Worm (Caenorhabditis elegans): ENCODE data around the gene sri-18.

Gene sri-18

ce11 chrV:10276038-10276437 is 15.7 kb upstream of the sri-18 start:
- TF ChIP-seq him-1 (tag; optimal IDR thresholded peaks at IDR 0.05), result no peak
- TF ChIP-seq K11D2.4 (GFP tag; IDR thresholded peaks at IDR 0.05), result no peak
- no peak for TF ChIP-seq dpl-1 (GFP tag; optimal IDR thresholded peaks at IDR 0.05)
- TF ChIP-seq F52B5.7 (tag; optimal IDR thresholded peaks at IDR 0.05), result no peak
- no peak for TF ChIP-seq hmg-1.2 (GFP tag; IDR thresholded peaks at IDR 0.05)
- TF ChIP-seq snpc-1.3 (tag; optimal IDR thresholded peaks at IDR 0.05; ENCODE audit: insufficient read depth), result no peak
- TF ChIP-seq die-1 (tag; optimal IDR thresholded peaks at IDR 0.05), result no peak
- TF ChIP-seq rpc-1 (optimal IDR thresholded peaks at IDR 0.05), result no peak
- TF ChIP-seq rpc-1 (tag; optimal IDR thresholded peaks at IDR 0.05), result no peak
- TF ChIP-seq hmg-20 (GFP tag; IDR thresholded peaks at IDR 0.05), result no peak
- TF ChIP-seq gei-17 (GFP tag; optimal IDR thresholded peaks at IDR 0.05), result no peak
- no peak for TF ChIP-seq snpc-3.4 (tag; optimal IDR thresholded peaks at IDR 0.05)
- no peak for TF ChIP-seq lag-1 (GFP tag; IDR thresholded peaks at IDR 0.05)
- TF ChIP-seq ztf-3 (GFP tag; optimal IDR thresholded peaks at IDR 0.05), result no peak
- no peak for TF ChIP-seq xnd-1 (tag; optimal IDR thresholded peaks at IDR 0.05)

DNA sequence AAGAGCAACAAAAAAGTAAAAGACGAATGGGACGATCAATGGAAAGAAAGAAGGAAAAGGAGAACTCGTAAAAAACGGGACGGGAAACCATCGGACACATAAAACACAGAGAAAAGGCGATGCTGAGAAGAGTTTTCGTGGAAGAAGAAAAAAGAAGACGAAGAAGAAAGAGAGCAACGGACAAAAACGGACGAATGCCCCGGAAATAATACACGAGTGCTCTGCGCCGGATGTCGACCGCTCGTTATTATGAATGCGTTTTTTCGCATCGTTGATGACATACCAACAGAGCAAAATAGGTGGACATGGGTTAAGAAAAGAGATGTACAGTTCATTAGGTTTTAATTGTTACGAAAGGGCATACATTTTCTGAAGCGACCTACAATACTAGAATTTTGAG is 15.3 kb upstream of the sri-18 start, which contains the start of gene Y22F5A.11:
Gene Y22F5A.11, minus strand, starts transcription at position 28 of the 400 bp plus-strand sequence.
- TF ChIP-seq nfya-1 (tag; optimal IDR thresholded peaks at IDR 0.05; ENCODE audit: borderline replicate concordance, insufficient read depth) (no peak), snpc-4 (GFP tag; optimal IDR thresholded peaks at IDR 0.05) (no peak), snpc-4 (tag; optimal IDR thresholded peaks at IDR 0.05) (peak in 2 of 4 experiments; percentile 2 to 68)

- TF ChIP-seq unc-62 (GFP tag; optimal IDR thresholded peaks at IDR 0.05) (no peak), cebp-1 (GFP tag; IDR thresholded peaks at IDR 0.05) (0 out of 2 replicates have a peak, but pooled peaks have one; percentile 3), cebp-1 (tag; optimal IDR thresholded peaks at IDR 0.05) (peak; percentile 18), him-1 (tag; optimal IDR thresholded peaks at IDR 0.05) (no peak), K12H6.12 (tag; optimal IDR thresholded peaks at IDR 0.05) (peak; percentile 26), hsf-1 (GFP tag; IDR thresholded peaks at IDR 0.05) (no peak), attf-5 (GFP tag; optimal IDR thresholded peaks at IDR 0.05) (peak; percentile 0), lin-35 (GFP tag; optimal IDR thresholded peaks at IDR 0.05) (peak in 1 of 3 experiments; percentile 45), lin-40 (tag; optimal IDR thresholded peaks at IDR 0.05) (peak; percentile 39), ztf-18 (tag; optimal IDR thresholded peaks at IDR 0.05) (no peak)
Observed at ce11 chrV:10273837-10274236, 13.5 kb upstream of the sri-18 start.

DNA sequence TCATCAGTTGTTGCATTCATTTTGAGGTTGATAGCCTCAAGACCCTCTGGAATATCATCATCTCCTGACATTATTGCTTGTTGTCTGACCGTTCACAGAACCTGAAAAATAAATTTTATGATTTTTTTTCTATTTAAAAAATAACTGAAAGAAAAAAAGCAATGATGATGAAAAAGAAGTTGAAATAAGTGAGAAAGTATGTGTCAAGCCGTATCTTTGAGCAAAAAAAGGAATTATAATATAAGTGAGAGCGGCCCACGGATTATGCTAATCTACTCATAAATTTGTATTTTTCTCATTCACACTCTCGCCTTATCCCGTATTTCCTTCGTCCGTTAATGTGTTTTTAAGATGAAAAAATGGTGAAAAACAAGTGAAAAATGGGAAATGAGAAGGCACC is 9.9 kb upstream of the sri-18 start, which contains the start of gene ric-4:
Gene ric-4, minus strand, starts transcription at position 101 of the 400 bp plus-strand sequence.
- no peak for TF ChIP-seq F55B11.4 (tag; optimal IDR thresholded peaks at IDR 0.05; ENCODE audit: borderline replicate concordance, insufficient read depth)
- no peak for TF ChIP-seq madf-8 (GFP tag; conservative IDR thresholded peaks at IDR 0.05)
- TF ChIP-seq pbrm-1 (GFP tag; IDR thresholded peaks at IDR 0.05), result no peak
- no peak for TF ChIP-seq ceh-58 (GFP tag; IDR thresholded peaks at IDR 0.05)
- no peak for TF ChIP-seq dox-1 (GFP tag; IDR thresholded peaks at IDR 0.05)
- TF ChIP-seq C06A6.2 (GFP tag; conservative IDR thresholded peaks at IDR 0.05), result no peak
- no peak for TF ChIP-seq F57A8.1 (GFP tag; optimal IDR thresholded peaks at IDR 0.05)
- no peak for TF ChIP-seq T26A5.8 (tag; optimal IDR thresholded peaks at IDR 0.05)
- no peak for TF ChIP-seq mxl-1 (tag; optimal IDR thresholded peaks at IDR 0.05)
- no peak for TF ChIP-seq Y67H2A.10 (GFP tag; conservative IDR thresholded peaks at IDR 0.05)
- TF ChIP-seq lin-26 (GFP tag; IDR thresholded peaks at IDR 0.05), result no peak
- no peak for TF ChIP-seq attf-6 (GFP tag; IDR thresholded peaks at IDR 0.05)
- no peak for TF ChIP-seq rcor-1 (GFP tag; IDR thresholded peaks at IDR 0.05)
- no peak for TF ChIP-seq K12H6.12 (tag; optimal IDR thresholded peaks at IDR 0.05)
- no peak for TF ChIP-seq atf-7 (tag; optimal IDR thresholded peaks at IDR 0.05)
- TF ChIP-seq dpl-1 (GFP tag; optimal IDR thresholded peaks at IDR 0.05), result no peak
